Worm (Caenorhabditis elegans) whole organism, late embryonic: ENCODE results near the gene F44E5.1.

Experiments
- C08G9.2 ChIP-seq: sonication (generic microtip); optimal IDR thresholded peaks from 2 replicates; lab custom pipeline; 2016; ENCODE audit warnings: mild to moderate bottlenecking, missing genetic modification characterization, moderate library complexity, missing compliant biosample characterization
- C38D4.7 ChIP-seq: fragments of 200-800 bp; sonication (Bioruptor generic); optimal IDR thresholded peaks from 2 replicates; lab custom pipeline; 2018; ENCODE audit warnings: mild to moderate bottlenecking, missing genetic modification characterization, moderate library complexity, missing compliant biosample characterization
- F13H6.1 ChIP-seq: sonication (generic microtip); optimal IDR thresholded peaks from 2 replicates; lab custom pipeline; 2016; ENCODE audit warnings: missing genetic modification characterization, missing compliant biosample characterization
- K02D7.2 ChIP-seq: sonication (generic microtip); optimal IDR thresholded peaks from 2 replicates; lab custom pipeline; 2017; ENCODE audit warnings: mild to moderate bottlenecking, missing genetic modification characterization, missing compliant biosample characterization
- K09A11.1 ChIP-seq: sonication (generic microtip); optimal IDR thresholded peaks from 2 replicates; lab custom pipeline; 2017; ENCODE audit warnings: antibody characterized with exemption, mild to moderate bottlenecking, missing genetic modification characterization, missing compliant biosample characterization; ENCODE audit not compliant: insufficient read depth
- ama-1 ChIP-seq: fragments of 150-350 bp; optimal IDR thresholded peaks from 2 replicates; lab custom pipeline; 2014
- ceh-18 ChIP-seq: sonication (generic microtip); optimal IDR thresholded peaks from 2 replicates; lab custom pipeline; 2016; ENCODE audit warnings: missing genetic modification characterization, missing compliant biosample characterization
- ceh-2 ChIP-seq: sonication (generic microtip); optimal IDR thresholded peaks from 2 replicates; lab custom pipeline; 2016; ENCODE audit warnings: missing genotype, missing genetic modification characterization, missing compliant biosample characterization
- ceh-22 ChIP-seq: sonication (generic microtip); optimal IDR thresholded peaks from 2 replicates; lab custom pipeline; 2017; ENCODE audit warnings: missing biosample characterization, missing genetic modification characterization
- ceh-24 ChIP-seq: sonication (generic microtip); optimal IDR thresholded peaks from 2 replicates; lab custom pipeline; 2016; ENCODE audit warnings: mild to moderate bottlenecking, missing genetic modification characterization, missing compliant biosample characterization
- ceh-31 ChIP-seq: sonication (generic microtip); optimal IDR thresholded peaks from 2 replicates; lab custom pipeline; 2016; ENCODE audit warnings: missing genetic modification characterization, missing compliant biosample characterization
- ceh-45 ChIP-seq: fragments of 200-800 bp; sonication (Bioruptor generic); IDR thresholded peaks from 2 replicates; pipeline ENCODE4 v1.3.6; 2022; ENCODE audit warnings: missing genetic modification reagents, missing genetic modification characterization, missing compliant biosample characterization
- ceh-48 ChIP-seq: sonication (generic microtip); optimal IDR thresholded peaks from 2 replicates; lab custom pipeline; 2016; ENCODE audit warnings: missing genetic modification characterization, inconsistent platforms, missing compliant biosample characterization
- ceh-9 ChIP-seq: sonication (generic microtip); optimal IDR thresholded peaks from 2 replicates; lab custom pipeline; 2016; ENCODE audit warnings: mild to moderate bottlenecking, missing genetic modification characterization, inconsistent platforms, missing compliant biosample characterization
- che-1 ChIP-seq: sonication (generic microtip); optimal IDR thresholded peaks from 2 replicates; lab custom pipeline; 2016; ENCODE audit warnings: mild to moderate bottlenecking, missing genetic modification characterization, missing compliant biosample characterization
- ets-4 ChIP-seq: sonication (generic microtip); optimal IDR thresholded peaks from 2 replicates; lab custom pipeline; 2016; ENCODE audit warnings: missing genetic modification characterization, missing compliant biosample characterization
- hlh-13 ChIP-seq: fragments of 200-800 bp; sonication (Bioruptor generic); optimal IDR thresholded peaks from 2 replicates; lab custom pipeline; 2018; ENCODE audit warnings: mild to moderate bottlenecking, missing genetic modification characterization, missing compliant biosample characterization
- hlh-15 ChIP-seq: sonication (generic microtip); optimal IDR thresholded peaks from 2 replicates; lab custom pipeline; 2016; ENCODE audit warnings: missing genetic modification characterization, missing compliant biosample characterization
- hlh-30 ChIP-seq: sonication (generic microtip); optimal IDR thresholded peaks from 2 replicates; lab custom pipeline; 2017; ENCODE audit warnings: antibody characterized with exemption, missing genetic modification characterization, missing compliant biosample characterization; ENCODE audit not compliant: insufficient read depth
- hlh-6 ChIP-seq: sonication (generic microtip); optimal IDR thresholded peaks from 2 replicates; lab custom pipeline; 2016; ENCODE audit warnings: missing genotype, missing genetic modification characterization, missing compliant biosample characterization
- hlh-8 ChIP-seq: sonication (generic microtip); optimal IDR thresholded peaks from 2 replicates; lab custom pipeline; 2016; ENCODE audit warnings: missing genotype, missing genetic modification characterization, missing compliant biosample characterization
- madf-2 ChIP-seq: sonication (generic microtip); optimal IDR thresholded peaks from 2 replicates; lab custom pipeline; 2017; ENCODE audit warnings: missing genetic modification characterization, missing compliant biosample characterization
- nfya-1 ChIP-seq: sonication (generic microtip); optimal IDR thresholded peaks from 2 replicates; lab custom pipeline; 2017; ENCODE audit warnings: missing genetic modification characterization, mild to moderate bottlenecking, missing compliant biosample characterization, antibody characterized with exemption, moderate library complexity
- nhr-11 ChIP-seq: fragments of 150-350 bp; optimal IDR thresholded peaks from 2 replicates; lab custom pipeline; 2014; ENCODE audit warnings: missing biosample characterization, missing genetic modification characterization
- nhr-232 ChIP-seq: sonication (generic microtip); optimal IDR thresholded peaks from 2 replicates; lab custom pipeline; 2016; ENCODE audit warnings: missing genetic modification characterization, missing compliant biosample characterization
- odd-2 ChIP-seq: sonication (generic microtip); optimal IDR thresholded peaks from 2 replicates; lab custom pipeline; 2017; ENCODE audit warnings: antibody characterized with exemption, mild to moderate bottlenecking, missing genetic modification characterization, missing compliant biosample characterization
- pag-3 ChIP-seq: sonication (generic microtip); optimal IDR thresholded peaks from 2 replicates; lab custom pipeline; 2016; ENCODE audit warnings: missing compliant biosample characterization, missing genetic modification characterization, borderline replicate concordance
- pat-9 ChIP-seq: fragments of 200-800 bp; sonication (Bioruptor generic); optimal IDR thresholded peaks from 2 replicates; lab custom pipeline; 2018; ENCODE audit warnings: mild to moderate bottlenecking, missing genetic modification characterization, moderate library complexity, missing compliant biosample characterization
- pqm-1 ChIP-seq: sonication (generic microtip); optimal IDR thresholded peaks from 2 replicates; lab custom pipeline; 2016; ENCODE audit warnings: missing genetic modification characterization, missing compliant biosample characterization
- pros-1 ChIP-seq: fragments of 150-350 bp; optimal IDR thresholded peaks from 2 replicates; lab custom pipeline; 2014; ENCODE audit warnings: missing biosample characterization, missing genetic modification reagents, missing genetic modification characterization
- ref-2 ChIP-seq: sonication (generic microtip); optimal IDR thresholded peaks from 2 replicates; lab custom pipeline; 2016; ENCODE audit warnings: missing genetic modification characterization, missing compliant biosample characterization
- sdc-2 ChIP-seq: sonication (generic microtip); optimal IDR thresholded peaks from 2 replicates; lab custom pipeline; 2016; ENCODE audit warnings: missing genotype, missing genetic modification characterization, missing compliant biosample characterization
- tbx-2 ChIP-seq: sonication (generic microtip); optimal IDR thresholded peaks from 2 replicates; lab custom pipeline; 2016; ENCODE audit warnings: missing genetic modification characterization, missing compliant biosample characterization
- ttx-3 ChIP-seq: sonication (generic microtip); optimal IDR thresholded peaks from 2 replicates; lab custom pipeline; 2016; ENCODE audit warnings: missing genetic modification reagents, missing genetic modification characterization, missing compliant biosample characterization
- unc-42 ChIP-seq: sonication (generic microtip); optimal IDR thresholded peaks from 2 replicates; lab custom pipeline; 2016; ENCODE audit warnings: missing genotype, missing genetic modification characterization, missing compliant biosample characterization

Gene F44E5.1

ce11 chrII:11816014-11816413 is 41.7 kb upstream of the F44E5.1 start:
- TF ChIP-seq hlh-8 (tag; lab: Kevin White, UChicago): no peak

ce11 chrII:11813895-11814369 is 39.6 kb upstream of the F44E5.1 start, which contains the start of gene F43G6.8:
Gene F43G6.8, minus strand, starts transcription at chrII:11814092.
- TF ChIP-seq nfya-1 (tag; lab: Kevin White, UChicago) (peak; percentile 21), ceh-22 (tag; lab: Kevin White, UChicago) (no peak), pros-1 (tag; lab: Kevin White, UChicago) (no peak), pag-3 (tag; lab: Kevin White, UChicago) (no peak), F13H6.1 (tag; lab: Kevin White, UChicago) (no peak), K09A11.1 (tag; lab: Kevin White, UChicago) (no peak), hlh-30 (tag; lab: Kevin White, UChicago) (peak; percentile 84), ceh-31 (tag; lab: Kevin White, UChicago) (peak; percentile 28), ceh-18 (tag; lab: Kevin White, UChicago) (peak; percentile 14), sdc-2 (tag; lab: Kevin White, UChicago) (no peak), pqm-1 (tag; lab: Kevin White, UChicago) (no peak), hlh-13 (GFP tag; lab: Kevin White, UChicago) (no peak), tbx-2 (tag; lab: Kevin White, UChicago) (peak; percentile 26), ref-2 (peak; percentile 20), odd-2 (tag; lab: Kevin White, UChicago) (no peak), hlh-15 (no peak), hlh-6 (tag; lab: Kevin White, UChicago) (no peak), ceh-2 (tag; lab: Kevin White, UChicago) (no peak)

DNA sequence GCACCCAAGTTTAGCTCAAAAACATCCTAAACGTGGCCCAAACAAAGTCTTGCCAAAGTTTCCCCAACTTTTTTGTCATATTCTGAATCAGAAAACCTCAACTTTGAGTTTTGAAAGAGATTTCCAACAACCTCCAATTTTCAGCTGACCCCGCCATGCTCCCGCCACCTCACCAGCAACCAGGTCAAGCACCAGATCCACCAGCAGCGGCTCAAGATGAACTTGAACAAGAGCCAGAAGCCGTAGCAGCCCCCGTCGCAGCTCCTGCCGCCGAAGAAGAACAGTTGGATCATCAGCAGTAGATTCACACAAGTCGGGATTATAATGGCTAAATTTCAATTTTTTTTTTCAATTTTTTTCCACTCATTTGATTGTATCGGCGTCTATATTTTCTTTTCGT is 36.9 kb upstream of the F44E5.1 start:
- TF ChIP-seq hlh-6 (tag; lab: Kevin White, UChicago) (no peak), nfya-1 (tag; lab: Kevin White, UChicago) (no peak), pqm-1 (tag; lab: Kevin White, UChicago) (no peak)

- no peak for TF ChIP-seq ets-4 (tag; lab: Kevin White, UChicago)
- no peak for TF ChIP-seq hlh-30 (tag; lab: Kevin White, UChicago)
- TF ChIP-seq ttx-3: no peak
- TF ChIP-seq ceh-24 (tag; lab: Kevin White, UChicago): no peak
- TF ChIP-seq ceh-9 (tag; lab: Kevin White, UChicago): no peak
- TF ChIP-seq ama-1 (lab: Kevin White, UChicago): no peak
- no peak for TF ChIP-seq nfya-1 (tag; lab: Kevin White, UChicago)
- no peak for TF ChIP-seq pat-9 (tag; lab: Kevin White, UChicago)
- no peak for TF ChIP-seq pag-3 (tag; lab: Kevin White, UChicago)
- no peak for TF ChIP-seq ceh-45 (GFP tag; lab: Robert Waterston, UW)
- no peak for TF ChIP-seq unc-42 (tag; lab: Kevin White, UChicago)
- TF ChIP-seq pqm-1 (tag; lab: Kevin White, UChicago): no peak
- TF ChIP-seq C08G9.2 (tag; lab: Kevin White, UChicago): no peak
- no peak for TF ChIP-seq ceh-48 (tag; lab: Kevin White, UChicago)
- no peak for TF ChIP-seq madf-2
Measured at ce11 chrII:11810436-11810835, 36.1 kb upstream of the F44E5.1 start, which contains the start of gene F43G6.7. Gene F43G6.7, plus strand, starts transcription at chrII:11810790.

DNA sequence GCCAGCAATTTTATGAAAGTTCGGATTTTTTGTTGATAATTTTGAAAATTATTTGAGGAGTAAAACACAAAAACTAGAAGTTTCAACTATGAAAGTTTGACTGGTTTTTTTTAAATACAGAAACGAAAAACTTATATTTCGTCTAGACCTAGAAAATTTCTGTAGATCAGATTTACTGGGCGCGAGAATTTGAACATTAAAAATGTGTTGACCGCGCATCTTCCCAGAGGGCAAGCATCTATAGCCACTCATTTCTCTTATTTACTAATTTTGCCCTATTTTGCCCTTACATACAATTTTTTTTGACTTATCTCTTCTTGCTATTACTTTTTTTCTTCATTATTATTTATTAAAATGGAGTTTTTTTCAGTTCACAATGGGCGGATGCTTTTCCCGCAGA is 34.6 kb upstream of the F44E5.1 start, which contains the start of gene F43G6.10:
TSS of gene F43G6.10 (plus strand) at position 371 of the 400 bp plus-strand sequence.
- TF ChIP-seq nhr-232 (tag; lab: Kevin White, UChicago) (no peak), C38D4.7 (GFP tag; lab: Kevin White, UChicago) (no peak), ceh-9 (tag; lab: Kevin White, UChicago) (no peak), ref-2 (no peak), K02D7.2 (tag; lab: Kevin White, UChicago) (no peak), che-1 (tag; lab: Kevin White, UChicago) (no peak), nhr-11 (tag; lab: Kevin White, UChicago) (no peak), ets-4 (tag; lab: Kevin White, UChicago) (no peak), ceh-48 (tag; lab: Kevin White, UChicago) (no peak), sdc-2 (tag; lab: Kevin White, UChicago) (no peak), ceh-22 (tag; lab: Kevin White, UChicago) (no peak)
